Fruit fly (Drosophila melanogaster) whole organism, prepupa: ENCODE measurements around the gene Gapvd1.

Experiments
- Blimp-1 ChIP-seq: fragments of 200-800 bp; sonication (Bioruptor generic); optimal IDR thresholded peaks from 3 replicates; lab custom pipeline; 2017; ENCODE audit warnings: missing biosample characterization, missing genetic modification characterization, mild to moderate bottlenecking, moderate library complexity, missing genetic modification reagents
- CG10669 ChIP-seq: fragments of 200-800 bp; sonication (Bioruptor generic); optimal IDR thresholded peaks from 3 replicates; lab custom pipeline; 2018; ENCODE audit warnings: missing biosample characterization, mild to moderate bottlenecking, missing genetic modification characterization, moderate library complexity
- CG11902 ChIP-seq: fragments of 200-800 bp; sonication (Bioruptor generic); optimal IDR thresholded peaks from 3 replicates; lab custom pipeline; 2016; ENCODE audit warnings: missing biosample characterization, missing genetic modification characterization
- CG1621 ChIP-seq: fragments of 200-800 bp; sonication (Bioruptor generic); optimal IDR thresholded peaks from 3 replicates; lab custom pipeline; 2018; ENCODE audit warnings: missing biosample characterization, mild to moderate bottlenecking, missing genetic modification characterization
- CG16779 ChIP-seq: fragments of 200-800 bp; sonication (Bioruptor generic); optimal IDR thresholded peaks from 3 replicates; lab custom pipeline; 2017; ENCODE audit warnings: missing biosample characterization, mild to moderate bottlenecking, missing genetic modification characterization
- CG3032 ChIP-seq: fragments of 200-800 bp; optimal IDR thresholded peaks from 2 replicates; lab custom pipeline; 2019; ENCODE audit warnings: missing biosample characterization, mild to moderate bottlenecking, missing genetic modification characterization, moderate library complexity
- CG32006 ChIP-seq: fragments of 200-800 bp; sonication (Bioruptor generic); optimal IDR thresholded peaks from 3 replicates; lab custom pipeline; 2017; ENCODE audit warnings: missing biosample characterization, mild to moderate bottlenecking, missing genetic modification characterization
- CG34406 ChIP-seq: fragments of 200-800 bp; sonication (Bioruptor generic); optimal IDR thresholded peaks from 3 replicates; lab custom pipeline; 2016; ENCODE audit warnings: missing biosample characterization, missing genetic modification characterization
- CG4318 ChIP-seq: fragments of 200-800 bp; sonication (Bioruptor generic); optimal IDR thresholded peaks from 3 replicates; lab custom pipeline; 2017; ENCODE audit warnings: missing biosample characterization, mild to moderate bottlenecking, missing genetic modification characterization
- CG6163 ChIP-seq: fragments of 200-800 bp; sonication (Bioruptor generic); IDR thresholded peaks from 3 replicates; pipeline ENCODE4 v1.3.6; 2022; ENCODE audit warnings: missing biosample characterization, missing genetic modification characterization
- CG6792 ChIP-seq: fragments of 200-800 bp; sonication (Bioruptor generic); optimal IDR thresholded peaks from 3 replicates; lab custom pipeline; 2016; ENCODE audit warnings: missing biosample characterization, missing genetic modification characterization
- CG6808 ChIP-seq: fragments of 200-800 bp; sonication (Bioruptor generic); optimal IDR thresholded peaks from 3 replicates; lab custom pipeline; 2017; ENCODE audit warnings: missing biosample characterization, missing genetic modification characterization, mild to moderate bottlenecking, moderate library complexity, missing genetic modification reagents
- CG8119 ChIP-seq: fragments of 200-800 bp; sonication (Bioruptor generic); IDR thresholded peaks from 3 replicates; pipeline ENCODE4 v1.3.6; 2022; ENCODE audit warnings: missing biosample characterization, missing genetic modification characterization
- CG8632 ChIP-seq: fragments of 200-800 bp; sonication (Bioruptor generic); optimal IDR thresholded peaks from 3 replicates; lab custom pipeline; 2016; ENCODE audit warnings: missing biosample characterization, missing genetic modification characterization
- CG9139 ChIP-seq: fragments of 200-800 bp; sonication (Bioruptor generic); optimal IDR thresholded peaks from 3 replicates; lab custom pipeline; 2017; ENCODE audit warnings: missing biosample characterization, mild to moderate bottlenecking, missing genetic modification characterization
- Eip78C ChIP-seq: fragments of 200-800 bp; sonication (Bioruptor generic); peaks from one replicate; lab custom pipeline; 2016; ENCODE audit warnings: missing biosample characterization, missing genetic modification characterization
- Eip93F ChIP-seq: fragments of 200-800 bp; sonication (Bioruptor generic); optimal IDR thresholded peaks from 2 replicates; lab custom pipeline; 2016; ENCODE audit warnings: missing biosample characterization, mild to moderate bottlenecking, missing genetic modification characterization
- Ets96B ChIP-seq: fragments of 200-800 bp; optimal IDR thresholded peaks from 2 replicates; lab custom pipeline; 2019; ENCODE audit warnings: missing biosample characterization, mild to moderate bottlenecking, missing genetic modification characterization, moderate library complexity
- Gug ChIP-seq: fragments of 200-800 bp; sonication (Bioruptor generic); IDR thresholded peaks from 2 replicates; pipeline ENCODE4 v1.3.6; 2022; ENCODE audit warnings: missing biosample characterization, missing genetic modification characterization
- Hr38 ChIP-seq: sonication (Bioruptor generic); optimal IDR thresholded peaks from 2 replicates; lab custom pipeline; 2016; ENCODE audit warnings: missing biosample characterization, missing genetic modification characterization
- Hr39 ChIP-seq: fragments of 200-800 bp; sonication (Bioruptor generic); optimal IDR thresholded peaks from 2 replicates; lab custom pipeline; 2016; ENCODE audit warnings: missing biosample characterization, missing genetic modification characterization
- Lpt ChIP-seq: fragments of 200-800 bp; sonication (Bioruptor generic); optimal IDR thresholded peaks from 3 replicates; lab custom pipeline; 2016; ENCODE audit warnings: missing biosample characterization, missing genetic modification characterization
- Met ChIP-seq: fragments of 200-800 bp; sonication (Bioruptor generic); optimal IDR thresholded peaks from 3 replicates; lab custom pipeline; 2016; ENCODE audit warnings: missing biosample characterization, missing genetic modification characterization
- OdsH ChIP-seq: fragments of 200-800 bp; sonication (Bioruptor generic); optimal IDR thresholded peaks from 3 replicates; lab custom pipeline; 2016; ENCODE audit warnings: missing biosample characterization, missing genetic modification characterization
- Smox ChIP-seq: fragments of 200-800 bp; sonication (Bioruptor generic); optimal IDR thresholded peaks from 3 replicates; lab custom pipeline; 2016; ENCODE audit warnings: missing biosample characterization, missing genetic modification characterization
- Sox14 ChIP-seq: fragments of 200-800 bp; sonication (Bioruptor generic); optimal IDR thresholded peaks from 3 replicates; lab custom pipeline; 2016; ENCODE audit warnings: missing biosample characterization, missing genetic modification characterization
- Sox15 ChIP-seq: fragments of 200-800 bp; sonication (Bioruptor generic); optimal IDR thresholded peaks from 3 replicates; lab custom pipeline; 2016; ENCODE audit warnings: missing biosample characterization, missing genetic modification characterization
- acj6 ChIP-seq: fragments of 200-800 bp; sonication (Bioruptor generic); optimal IDR thresholded peaks from 3 replicates; lab custom pipeline; 2016; ENCODE audit warnings: missing biosample characterization, missing genetic modification characterization
- dac ChIP-seq: fragments of 200-800 bp; sonication (Bioruptor generic); optimal IDR thresholded peaks from 2 replicates; lab custom pipeline; 2017; ENCODE audit warnings: missing biosample characterization, mild to moderate bottlenecking, missing genetic modification characterization
- dsx ChIP-seq: fragments of 200-800 bp; optimal IDR thresholded peaks from 3 replicates; lab custom pipeline; 2019; ENCODE audit warnings: missing biosample characterization, mild to moderate bottlenecking, missing genetic modification characterization, moderate library complexity; ENCODE audit not compliant: poor library complexity, severe bottlenecking
- eg ChIP-seq: fragments of 200-800 bp; sonication (Bioruptor generic); IDR thresholded peaks from 3 replicates; pipeline ENCODE4 v1.3.6; 2022; ENCODE audit warnings: missing biosample characterization, missing genetic modification characterization
- esn ChIP-seq: fragments of 200-800 bp; sonication (Bioruptor generic); optimal IDR thresholded peaks from 2 replicates; lab custom pipeline; 2016; ENCODE audit warnings: missing biosample characterization, mild to moderate bottlenecking, missing genetic modification characterization, moderate library complexity
- fd59A ChIP-seq: fragments of 200-800 bp; sonication (Bioruptor generic); optimal IDR thresholded peaks from 2 replicates; lab custom pipeline; 2017; ENCODE audit warnings: missing biosample characterization, mild to moderate bottlenecking, missing genetic modification characterization, missing genetic modification reagents
- fd85E ChIP-seq: fragments of 200-800 bp; sonication (Bioruptor generic); optimal IDR thresholded peaks from 3 replicates; lab custom pipeline; 2016; ENCODE audit warnings: missing biosample characterization, missing genetic modification characterization
- lz ChIP-seq: fragments of 200-800 bp; sonication (Bioruptor generic); optimal IDR thresholded peaks from 3 replicates; lab custom pipeline; 2016; ENCODE audit warnings: missing biosample characterization, missing genetic modification characterization
- net ChIP-seq: fragments of 200-800 bp; sonication (Bioruptor generic); optimal IDR thresholded peaks from 3 replicates; lab custom pipeline; 2016; ENCODE audit warnings: missing biosample characterization, missing genetic modification characterization
- pdm3 ChIP-seq: fragments of 200-800 bp; sonication (Bioruptor generic); optimal IDR thresholded peaks from 3 replicates; lab custom pipeline; 2016; ENCODE audit warnings: missing biosample characterization, missing genetic modification characterization
- salr ChIP-seq, 2 experiments: fragments of 200-800 bp; sonication (Bioruptor generic); optimal IDR thresholded peaks; 3 replicates each; lab custom pipeline; 2016 to 2018; ENCODE audit warnings: missing biosample characterization in 2 of 2, missing genetic modification characterization in 2 of 2, mild to moderate bottlenecking in 1 of 2
- svp ChIP-seq: fragments of 200-800 bp; sonication (Bioruptor generic); peaks from one replicate; lab custom pipeline; 2016; ENCODE audit warnings: missing biosample characterization, missing genetic modification characterization
- vri ChIP-seq: fragments of 200-800 bp; sonication (Bioruptor generic); optimal IDR thresholded peaks from 3 replicates; lab custom pipeline; 2016; ENCODE audit warnings: missing biosample characterization, mild to moderate bottlenecking, missing genetic modification characterization

The Gapvd1 gene

dm6 chrX:11340719-11341322 is 15.6 kb downstream of the Gapvd1 start (continued):
- TF ChIP-seq CG9139 (GFP tag; lab: Kevin White, UChicago): no peak
- no peak for TF ChIP-seq CG6808 (GFP tag; lab: Kevin White, UChicago)
- peak; percentile 17 for TF ChIP-seq lz (GFP tag; lab: Kevin White, UChicago)
- peak in 1 of 2 experiments; percentile 15 for TF ChIP-seq salr (GFP tag; optimal IDR thresholded peaks at IDR 0.05; lab: Kevin White, UChicago)
- TF ChIP-seq dsx: no peak
- TF ChIP-seq Hr38: no peak
- TF ChIP-seq acj6 (GFP tag; lab: Kevin White, UChicago): peak; percentile 39
- TF ChIP-seq Lpt (GFP tag; lab: Kevin White, UChicago): no peak
- TF ChIP-seq Blimp-1 (GFP tag; lab: Kevin White, UChicago): no peak
- TF ChIP-seq CG10669 (GFP tag; lab: Kevin White, UChicago): no peak
- no peak for TF ChIP-seq CG1621
- TF ChIP-seq CG16779 (tag; lab: Kevin White, UChicago): no peak
- no peak for TF ChIP-seq dac (GFP tag; lab: Kevin White, UChicago)

dm6 chrX:11342168-11342567 is 17.0 kb downstream of the Gapvd1 start:
- TF ChIP-seq Sox15 (GFP tag; lab: Kevin White, UChicago): no peak
- no peak for TF ChIP-seq CG8119 (GFP tag; lab: Robert Waterston, UW)
- TF ChIP-seq CG34406: no peak
- TF ChIP-seq Eip78C (GFP tag; lab: Kevin White, UChicago): peak; percentile 39
- peak; percentile 69 for TF ChIP-seq vri (GFP tag; lab: Kevin White, UChicago)
- TF ChIP-seq CG4318 (GFP tag; lab: Kevin White, UChicago): no peak
- no peak for TF ChIP-seq CG6792 (GFP tag; lab: Kevin White, UChicago)
- peak; percentile 11 for TF ChIP-seq CG32006
- peak; percentile 66 for TF ChIP-seq svp (GFP tag; lab: Kevin White, UChicago)
- 0 out of 3 replicates have a peak, but pooled peaks have one; percentile 27 for TF ChIP-seq CG6163 (GFP tag; lab: Robert Waterston, UW)
- no peak for TF ChIP-seq Eip93F (GFP tag; lab: Kevin White, UChicago)
- no peak for TF ChIP-seq pdm3 (GFP tag; lab: Kevin White, UChicago)
- TF ChIP-seq Met (GFP tag; lab: Kevin White, UChicago): no peak
- TF ChIP-seq fd59A (GFP tag; lab: Kevin White, UChicago): no peak
- TF ChIP-seq CG10669 (GFP tag; lab: Kevin White, UChicago): no peak

- TF ChIP-seq fd59A (GFP tag; lab: Kevin White, UChicago) (no peak), eg (GFP tag; lab: Robert Waterston, UW) (no peak), CG11902 (GFP tag; lab: Kevin White, UChicago) (no peak), Gug (no peak)
Measured at dm6 chrX:11342771-11343170, 17.6 kb downstream of the Gapvd1 start.

- TF ChIP-seq Hr39 (GFP tag; lab: Kevin White, UChicago): no peak
- no peak for TF ChIP-seq CG34406
- TF ChIP-seq Ets96B (tag; lab: Kevin White, UChicago): no peak
- TF ChIP-seq CG3032: peak; percentile 1
- TF ChIP-seq OdsH (GFP tag; lab: Kevin White, UChicago): no peak
- TF ChIP-seq net (GFP tag; lab: Kevin White, UChicago): no peak
- TF ChIP-seq Sox14 (GFP tag; lab: Kevin White, UChicago): peak; percentile 42
- TF ChIP-seq fd85E (GFP tag; lab: Kevin White, UChicago): no peak
- TF ChIP-seq Hr38: no peak
- no peak for TF ChIP-seq dsx
- no peak for TF ChIP-seq Blimp-1 (GFP tag; lab: Kevin White, UChicago)
- TF ChIP-seq Eip78C (GFP tag; lab: Kevin White, UChicago): peak; percentile 0
- no peak for TF ChIP-seq CG4318 (GFP tag; lab: Kevin White, UChicago)
- no peak for TF ChIP-seq CG8632 (GFP tag; lab: Kevin White, UChicago)
- TF ChIP-seq esn (GFP tag; lab: Kevin White, UChicago): no peak
- no peak for TF ChIP-seq Smox
Measured at dm6 chrX:11347809-11348208, 22.6 kb downstream of the Gapvd1 start, which contains the start of the genes GCS1 and CG11756. GCS1 (minus strand) TSS chrX:11348001. CG11756 (plus strand) TSS chrX:11348120.
